Worm (Caenorhabditis elegans) whole organism, L3 larva: ENCODE measurements around the gene msp-63.
A peak's percentile ranks its signal among the peaks of the same experiment; 100 is the strongest.

Experiments used
- ZK546.5 ChIP-seq: sonication (generic microtip); optimal IDR thresholded peaks from 2 replicates; lab custom pipeline; 2017; ENCODE audit warnings: missing biosample characterization, missing genetic modification characterization
- elt-1 ChIP-seq: fragments of 150-350 bp; optimal IDR thresholded peaks from 2 replicates; lab custom pipeline; 2014; ENCODE audit warnings: missing biosample characterization, missing genetic modification characterization
- jun-1 ChIP-seq: fragments of 150-350 bp; optimal IDR thresholded peaks from 2 replicates; lab custom pipeline; 2014; ENCODE audit warnings: missing biosample characterization, missing genetic modification reagents, missing genetic modification characterization
- nhr-25 ChIP-seq: sonication (generic microtip); optimal IDR thresholded peaks from 2 replicates; lab custom pipeline; 2017; ENCODE audit warnings: missing biosample characterization, missing genetic modification characterization
- nhr-76 ChIP-seq: fragments of 150-350 bp; sonication (generic microtip); optimal IDR thresholded peaks from 5 replicates; lab custom pipeline; 2014; ENCODE audit warnings: missing biosample characterization, missing genetic modification characterization
- unc-62 ChIP-seq: fragments of 150-350 bp; sonication (generic microtip); optimal IDR thresholded peaks from 4 replicates; lab custom pipeline; 2014; ENCODE audit warnings: missing biosample characterization, missing genetic modification reagents, missing genetic modification characterization
- ztf-4 ChIP-seq: fragments of 150-350 bp; optimal IDR thresholded peaks from 2 replicates; lab custom pipeline; 2014; ENCODE audit warnings: missing biosample characterization, missing genetic modification characterization

DNA sequence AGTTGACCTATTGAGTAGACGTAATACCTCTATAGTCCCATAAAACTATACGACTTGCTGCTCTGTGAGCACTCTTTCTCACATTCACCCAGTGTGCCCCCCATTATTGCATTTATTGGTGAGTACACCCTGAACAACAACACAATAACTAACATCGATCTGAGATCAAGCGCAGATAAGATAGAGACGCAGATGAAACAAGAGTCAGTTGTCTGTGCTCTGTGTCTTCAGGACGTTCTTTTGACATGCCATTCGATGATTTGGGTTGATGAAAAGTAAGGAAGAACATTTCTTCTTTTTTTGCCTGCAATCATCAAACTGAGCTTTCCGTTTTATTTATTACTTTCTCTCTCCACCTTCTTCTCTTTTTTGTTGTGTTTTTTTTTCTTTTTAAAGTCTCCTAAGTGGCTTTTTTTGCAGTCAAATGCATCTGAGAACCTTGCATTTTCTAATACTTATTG lies 6.9 kb downstream of the msp-63 start, which contains the start of gene lect-2:
- TF ChIP-seq ZK546.5 (tag; lab: Kevin White, UChicago) = no peak
- TF ChIP-seq unc-62 (GFP tag; lab: Kevin White, UChicago) = no peak
- no peak for TF ChIP-seq ztf-4 (tag; lab: Kevin White, UChicago)
- peak; percentile 39 for TF ChIP-seq elt-1 (tag; lab: Kevin White, UChicago)
- no peak for TF ChIP-seq nhr-25 (tag; lab: Kevin White, UChicago)
- no peak for TF ChIP-seq nhr-76 (tag; lab: Kevin White, UChicago)
- TF ChIP-seq jun-1 (tag; lab: Kevin White, UChicago) = no peak
